Worm (Caenorhabditis elegans) whole organism, L3 larva: Measurements from ENCODE around the gene idh-1.

Source experiments
- ceh-28 ChIP-seq: fragments of 150-350 bp; optimal IDR thresholded peaks from 2 replicates; lab custom pipeline; 2014; ENCODE audit warnings: missing biosample characterization, missing genetic modification reagents, missing genetic modification characterization
- pha-4 ChIP-seq: fragments of 150-350 bp; optimal IDR thresholded peaks from 2 replicates; lab custom pipeline; 2014; ENCODE audit warnings: missing biosample characterization, missing genetic modification reagents, missing genetic modification characterization

idh-1 gene

DNA sequence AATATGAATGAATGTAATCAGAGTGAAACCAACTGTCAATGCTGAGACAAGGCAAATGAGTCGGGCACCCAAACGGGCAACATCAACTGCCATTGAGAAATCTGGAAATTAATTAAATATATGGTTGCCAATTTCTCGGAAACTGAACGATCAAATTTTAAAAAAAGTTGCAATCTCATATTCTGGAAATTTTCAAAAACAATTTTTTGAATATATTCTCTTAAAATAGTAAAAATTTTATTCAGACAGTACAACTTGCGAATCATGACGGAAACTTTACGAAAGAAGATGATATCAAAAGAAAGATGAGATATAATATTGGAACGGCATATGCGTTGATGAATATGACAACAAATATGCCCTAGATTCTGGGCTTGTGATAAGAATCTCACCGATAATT lies 44.8 kb downstream of the idh-1 start, which contains the start of gene col-121:
TSS of gene col-121 (minus strand) at position 101 of the 400 bp plus-strand sequence.
- TF ChIP-seq pha-4 (tag; lab: Kevin White, UChicago) (no peak), ceh-28 (tag; lab: Kevin White, UChicago) (no peak)
- TF ChIP-seq, all 47 proteins: peak for 0
